Worm (Caenorhabditis elegans): ENCODE data around the gene sax-7.
A peak's percentile ranks its signal among the peaks of the same experiment; 100 is the strongest.

The sax-7 gene

ce11 chrIV:8062359-8062758 is at the start of gene sax-7:
TSS of gene sax-7 (plus strand) at chrIV:8062659.
- no peak for TF ChIP-seq ceh-28 (tag; optimal IDR thresholded peaks at IDR 0.05)
- no peak for TF ChIP-seq ama-1 (optimal IDR thresholded peaks at IDR 0.05)
- TF ChIP-seq saeg-2 (GFP tag; IDR thresholded peaks at IDR 0.05): no peak
- TF ChIP-seq zip-2 (tag; optimal IDR thresholded peaks at IDR 0.05): no peak
- TF ChIP-seq mdl-1 (tag; optimal IDR thresholded peaks at IDR 0.05): no peak
- no peak for TF ChIP-seq hlh-30 (tag; optimal IDR thresholded peaks at IDR 0.05; ENCODE audit: insufficient read depth)
- TF ChIP-seq lin-39 (tag; optimal IDR thresholded peaks at IDR 0.05): no peak
- no peak for TF ChIP-seq madf-9 (GFP tag; conservative IDR thresholded peaks at IDR 0.05)
- TF ChIP-seq F44E2.7 (GFP tag; IDR thresholded peaks at IDR 0.05): no peak
- no peak for TF ChIP-seq lin-15B (tag; optimal IDR thresholded peaks at IDR 0.05)
- no peak for TF ChIP-seq daf-8 (GFP tag; IDR thresholded peaks at IDR 0.05)
- no peak for TF ChIP-seq fos-1 (tag; optimal IDR thresholded peaks at IDR 0.05)
- no peak for TF ChIP-seq daf-12 (tag; optimal IDR thresholded peaks at IDR 0.05)
- no peak for TF ChIP-seq ceh-62 (tag; optimal IDR thresholded peaks at IDR 0.05)
- no peak for TF ChIP-seq T20F7.1 (GFP tag; optimal IDR thresholded peaks at IDR 0.05)
- TF ChIP-seq tra-1 (GFP tag; IDR thresholded peaks at IDR 0.05): no peak
- TF ChIP-seq daf-16 (GFP tag; optimal IDR thresholded peaks at IDR 0.05): no peak
- TF ChIP-seq daf-16 (tag; optimal IDR thresholded peaks at IDR 0.05): no peak
- no peak for TF ChIP-seq ceh-44 (GFP tag; IDR thresholded peaks at IDR 0.05)
- TF ChIP-seq ZK546.5 (tag; optimal IDR thresholded peaks at IDR 0.05): no peak

DNA sequence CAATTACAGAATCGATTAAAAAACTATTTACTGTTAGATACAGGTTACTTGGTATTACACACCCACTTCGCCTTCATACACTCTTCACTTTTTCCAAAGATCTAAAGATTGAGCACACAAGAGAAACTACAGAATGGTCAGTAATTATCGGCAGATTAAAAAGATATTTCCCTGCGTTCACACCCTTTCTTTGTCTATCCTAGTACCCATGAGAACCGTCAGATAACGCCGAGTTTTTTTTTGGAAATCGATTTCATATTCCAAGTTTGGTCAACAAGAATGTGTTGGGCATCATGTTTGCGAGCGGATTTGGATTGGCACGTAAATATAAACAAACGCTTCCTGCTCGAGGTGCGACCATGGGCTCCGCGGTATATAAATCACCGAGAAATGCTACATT is 48.6 kb upstream of the sax-7 start, which contains the start of gene C26B2.8:
Gene C26B2.8 (plus strand): TSS at position 301 of the 400 bp plus-strand sequence.
- TF ChIP-seq aha-1 (tag) (peak; percentile 64), lin-29 (GFP tag; IDR thresholded peaks at IDR 0.05) (no peak)

DNA sequence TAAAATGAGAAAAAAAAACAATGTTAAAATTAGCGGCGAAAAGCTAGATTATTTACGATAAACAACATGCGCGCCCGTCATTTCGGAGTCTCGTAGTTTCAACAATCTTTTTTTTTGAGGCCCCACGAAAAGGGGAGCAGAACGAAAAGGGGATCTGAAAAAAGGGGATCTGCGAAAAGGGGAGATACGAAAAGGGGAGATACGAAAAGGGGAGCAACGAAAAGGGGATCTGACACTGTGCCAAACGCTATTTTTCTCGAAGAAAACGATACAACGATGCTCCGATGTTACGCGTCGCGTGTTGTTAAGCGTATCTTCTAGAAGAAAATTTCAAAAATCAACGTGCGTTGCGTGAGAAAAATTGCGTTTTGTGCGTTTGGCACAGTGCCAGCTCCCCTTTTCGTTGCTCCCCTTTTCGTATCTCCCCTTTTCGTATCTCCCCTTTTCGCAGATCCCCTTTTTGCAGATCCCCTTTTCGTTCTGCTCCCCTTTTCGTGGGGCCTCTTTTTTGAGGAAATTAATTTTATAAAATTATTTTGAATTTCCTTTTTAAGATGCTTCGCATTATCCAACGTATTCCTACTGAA is 46.6 kb upstream of the sax-7 start, which contains the start of gene C26B2.7:
Gene C26B2.7 (plus strand): TSS at position 549 of the 587 bp plus-strand sequence.
- TF ChIP-seq ceh-44 (GFP tag; IDR thresholded peaks at IDR 0.05) (peak; percentile 96), mdt-29 (GFP tag; IDR thresholded peaks at IDR 0.05) (peak; percentile 6; the same call in 1 of the 2 replicates), tra-1 (GFP tag; IDR thresholded peaks at IDR 0.05) (0 out of 2 replicates have a peak, but pooled peaks have one; percentile 53), daf-19 (GFP tag; conservative IDR thresholded peaks at IDR 0.05) (0 out of 2 replicates have a peak, but pooled peaks have one; percentile 16), ctbp-1 (GFP tag; IDR thresholded peaks at IDR 0.05) (peak; percentile 61), vab-7 (GFP tag; IDR thresholded peaks at IDR 0.05) (peak; percentile 85), Y48G9A.11 (GFP tag; IDR thresholded peaks at IDR 0.05) (peak; percentile 99), hlh-11 (tag; optimal IDR thresholded peaks at IDR 0.05) (peak; percentile 29), madf-5 (GFP tag; IDR thresholded peaks at IDR 0.05) (peak in 1 of 2 experiments; percentile 89; a peak in 2 of 4 replicates), dmd-9 (GFP tag; IDR thresholded peaks at IDR 0.05) (peak; percentile 88), R02D3.7 (tag; optimal IDR thresholded peaks at IDR 0.05) (peak; percentile 49), nhr-42 (GFP tag; IDR thresholded peaks at IDR 0.05) (peak; percentile 62; the same call in 1 of the 2 replicates), T20F7.1 (GFP tag; optimal IDR thresholded peaks at IDR 0.05) (peak; percentile 94), zfp-3 (GFP tag; conservative IDR thresholded peaks at IDR 0.05) (peak; percentile 71; the same call in 1 of the 2 replicates), fkh-10 (GFP tag; optimal IDR thresholded peaks at IDR 0.05) (peak; percentile 11), nhr-11 (tag; optimal IDR thresholded peaks at IDR 0.05) (peak; percentile 41), F37D6.2 (tag; optimal IDR thresholded peaks at IDR 0.05) (peak; percentile 16), unc-130 (GFP tag; optimal IDR thresholded peaks at IDR 0.05) (peak; percentile 82), hlh-30 (tag; optimal IDR thresholded peaks at IDR 0.05; ENCODE audit: insufficient read depth) (peak; percentile 34), lim-7 (GFP tag; IDR thresholded peaks at IDR 0.05) (peak; percentile 69; the same call in 1 of the 2 replicates), aha-1 (tag) (peak; percentile 68), mxl-3 (GFP tag; optimal IDR thresholded peaks at IDR 0.05) (peak; percentile 59), mep-1 (tag; optimal IDR thresholded peaks at IDR 0.05) (peak; percentile 78), snpc-1.2 (GFP tag; IDR thresholded peaks at IDR 0.05) (peak; percentile 76), dpl-1 (GFP tag; optimal IDR thresholded peaks at IDR 0.05) (peak; percentile 74), duxl-1 (tag; optimal IDR thresholded peaks at IDR 0.05; ENCODE audit: poor library complexity) (peak; percentile 20), nhr-6 (tag; optimal IDR thresholded peaks at IDR 0.05) (peak; percentile 34), D1046.2 (GFP tag; IDR thresholded peaks at IDR 0.05) (peak; percentile 76), arid-1 (GFP tag; conservative IDR thresholded peaks at IDR 0.05) (peak; percentile 66), hif-1 (tag; optimal IDR thresholded peaks at IDR 0.05) (peak in 1 of 2 experiments; percentile 73), set-16 (GFP tag; IDR thresholded peaks at IDR 0.05) (peak; percentile 30; the same call in 1 of the 2 replicates)
